Fruit fly (Drosophila melanogaster) whole organism, adult: ENCODE results near the gene Rbp9.
A peak's percentile ranks its signal among the peaks of the same experiment; 100 is the strongest.

ENCODE experiments used
- CG11617 ChIP-seq: fragments of 200-800 bp; sonication (Bioruptor generic); optimal IDR thresholded peaks from 2 replicates; lab custom pipeline; 2017; ENCODE audit warnings: mild to moderate bottlenecking, missing biosample characterization, missing genetic modification reagents, missing genetic modification characterization
- CG12768 ChIP-seq: fragments of 200-800 bp; sonication (Bioruptor generic); optimal IDR thresholded peaks from 2 replicates; lab custom pipeline; 2017; ENCODE audit warnings: missing biosample characterization, missing genetic modification characterization, mild to moderate bottlenecking, moderate library complexity, missing genetic modification reagents
- CG14711 ChIP-seq: fragments of 200-800 bp; sonication (Bioruptor generic); optimal IDR thresholded peaks from 2 replicates; lab custom pipeline; 2018; ENCODE audit warnings: missing biosample characterization, mild to moderate bottlenecking, missing genetic modification characterization, moderate library complexity
- CG1620 ChIP-seq: fragments of 200-800 bp; sonication (Bioruptor generic); optimal IDR thresholded peaks from 2 replicates; lab custom pipeline; 2016; ENCODE audit warnings: missing biosample characterization, missing genetic modification characterization
- CG33017 ChIP-seq: fragments of 200-800 bp; sonication (Bioruptor generic); optimal IDR thresholded peaks from 2 replicates; lab custom pipeline; 2018; ENCODE audit warnings: missing biosample characterization, mild to moderate bottlenecking, missing genetic modification characterization, moderate library complexity
- CG5204 ChIP-seq: fragments of 200-800 bp; sonication (Bioruptor generic); optimal IDR thresholded peaks from 2 replicates; lab custom pipeline; 2016; ENCODE audit warnings: missing biosample characterization, missing genetic modification characterization
- CG7045 ChIP-seq: fragments of 200-800 bp; sonication (Bioruptor generic); optimal IDR thresholded peaks from 2 replicates; lab custom pipeline; 2017; ENCODE audit warnings: missing biosample characterization, mild to moderate bottlenecking, missing genetic modification characterization
- CG7101 ChIP-seq: fragments of 200-800 bp; sonication (Bioruptor generic); optimal IDR thresholded peaks from 2 replicates; lab custom pipeline; 2018; ENCODE audit warnings: missing biosample characterization, mild to moderate bottlenecking, missing genetic modification characterization, moderate library complexity
- Clk ChIP-seq: fragments of 200-800 bp; sonication (Bioruptor generic); optimal IDR thresholded peaks from 2 replicates; lab custom pipeline; 2017; ENCODE audit warnings: missing biosample characterization, missing genetic modification characterization
- Crg-1 ChIP-seq: fragments of 200-800 bp; sonication (Bioruptor generic); optimal IDR thresholded peaks from 2 replicates; lab custom pipeline; 2016; ENCODE audit warnings: missing biosample characterization, missing genetic modification characterization
- Hr96 ChIP-seq: fragments of 200-800 bp; sonication (Bioruptor generic); optimal IDR thresholded peaks from 2 replicates; lab custom pipeline; 2016; ENCODE audit warnings: missing biosample characterization, missing genetic modification characterization
- Mnt ChIP-seq: fragments of 200-800 bp; sonication (Bioruptor generic); optimal IDR thresholded peaks from 2 replicates; lab custom pipeline; 2016; ENCODE audit warnings: missing biosample characterization, mild to moderate bottlenecking, missing genetic modification characterization
- bab1 ChIP-seq: fragments of 200-800 bp; sonication (Bioruptor generic); optimal IDR thresholded peaks from 3 replicates; lab custom pipeline; 2019; ENCODE audit warnings: missing biosample characterization, mild to moderate bottlenecking, missing genetic modification characterization, moderate library complexity
- cic ChIP-seq: fragments of 200-800 bp; sonication (Bioruptor generic); optimal IDR thresholded peaks from 2 replicates; lab custom pipeline; 2017; ENCODE audit warnings: missing biosample characterization, mild to moderate bottlenecking, missing genetic modification characterization, moderate library complexity
- cnc ChIP-seq, 2 experiments: fragments of >200 bp; optimal IDR thresholded peaks; 2 replicates each; lab custom pipeline; 2017
- kay ChIP-seq: fragments of 200-800 bp; sonication (Bioruptor generic); peaks from one replicate; lab custom pipeline; 2016; ENCODE audit warnings: missing biosample characterization, missing genetic modification characterization, borderline replicate concordance
- ovo ChIP-seq: fragments of 200-800 bp; sonication (Bioruptor generic); optimal IDR thresholded peaks from 2 replicates; lab custom pipeline; 2016; ENCODE audit warnings: missing biosample characterization, missing genetic modification characterization
- pad ChIP-seq: fragments of 200-800 bp; sonication (Bioruptor generic); optimal IDR thresholded peaks from 3 replicates; lab custom pipeline; 2017; ENCODE audit warnings: missing biosample characterization, missing genetic modification characterization, mild to moderate bottlenecking, moderate library complexity, missing genetic modification reagents
- tj ChIP-seq: fragments of 200-800 bp; sonication (Bioruptor generic); optimal IDR thresholded peaks from 3 replicates; lab custom pipeline; 2017; ENCODE audit warnings: missing biosample characterization, mild to moderate bottlenecking, missing genetic modification characterization, moderate library complexity
- toe ChIP-seq: fragments of 200-800 bp; sonication (Bioruptor generic); optimal IDR thresholded peaks from 2 replicates; lab custom pipeline; 2016; ENCODE audit warnings: missing biosample characterization, missing genetic modification characterization

Gene Rbp9

DNA sequence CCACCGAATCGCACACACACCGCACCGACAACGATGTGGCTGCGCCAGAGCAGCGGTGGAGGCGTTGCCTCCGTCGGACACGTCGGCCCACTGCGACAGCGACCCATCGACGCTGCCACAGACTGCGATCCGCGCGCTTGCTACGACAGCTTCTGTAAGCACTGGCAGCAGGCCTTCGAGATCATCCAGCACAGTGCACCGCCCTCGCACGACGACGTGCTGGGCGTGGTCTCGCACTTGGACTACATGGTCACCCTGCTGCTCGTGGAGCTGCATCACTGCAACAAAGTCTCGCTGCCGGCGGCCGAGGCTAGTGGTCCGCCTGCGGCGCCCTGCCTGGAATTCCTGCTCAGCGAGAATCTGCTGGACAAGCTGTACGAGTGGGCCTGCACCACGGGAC lies 39.1 kb downstream of the Rbp9 start:
- TF ChIP-seq Hr96 (GFP tag; lab: Kevin White, UChicago) (no peak), CG7045 (no peak), Clk (GFP tag; lab: Kevin White, UChicago) (no peak), CG33017 (tag; lab: Kevin White, UChicago) (no peak), CG14711 (tag; lab: Kevin White, UChicago) (no peak), CG1620 (no peak), toe (no peak), cic (GFP tag; lab: Kevin White, UChicago) (no peak), pad (no peak), CG7101 (tag; lab: Kevin White, UChicago) (no peak), Crg-1 (GFP tag; lab: Kevin White, UChicago) (no peak), CG12768 (no peak), ovo (no peak), cnc (optimal IDR thresholded peaks at IDR 0.05; lab: Kevin White, UChicago) (no peak), Mnt (no peak), CG5204 (GFP tag; lab: Kevin White, UChicago) (no peak), bab1 (no peak), tj (GFP tag; lab: Kevin White, UChicago) (no peak), CG11617 (no peak)

DNA sequence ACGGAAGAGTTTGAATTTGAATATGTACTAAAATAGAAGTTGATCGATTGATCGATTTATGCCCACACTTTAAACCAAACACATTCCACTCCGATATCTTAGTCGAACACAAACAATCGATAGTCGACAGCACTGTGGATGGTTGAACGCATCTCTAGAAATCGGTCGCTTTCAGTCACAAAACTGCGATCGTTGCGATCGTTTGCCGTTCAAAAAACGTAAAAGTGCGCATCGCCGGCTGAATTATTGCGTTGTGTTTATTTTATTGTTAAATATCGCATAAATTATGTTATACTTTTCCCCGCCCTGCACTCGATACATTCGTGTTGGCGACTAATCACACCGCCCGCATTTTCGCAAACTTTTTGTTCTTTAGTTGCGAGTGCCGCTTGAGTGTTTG lies 44.6 kb downstream of the Rbp9 start, which contains the start of gene Ccdc85:
TSS of gene Ccdc85 (plus strand) at position 174 of the 400 bp plus-strand sequence.
- TF ChIP-seq kay (GFP tag; lab: Kevin White, UChicago): no peak
- peak; percentile 61 for TF ChIP-seq tj (GFP tag; lab: Kevin White, UChicago)
- TF ChIP-seq Clk (GFP tag; lab: Kevin White, UChicago): no peak
- peak; percentile 19 for TF ChIP-seq bab1

DNA sequence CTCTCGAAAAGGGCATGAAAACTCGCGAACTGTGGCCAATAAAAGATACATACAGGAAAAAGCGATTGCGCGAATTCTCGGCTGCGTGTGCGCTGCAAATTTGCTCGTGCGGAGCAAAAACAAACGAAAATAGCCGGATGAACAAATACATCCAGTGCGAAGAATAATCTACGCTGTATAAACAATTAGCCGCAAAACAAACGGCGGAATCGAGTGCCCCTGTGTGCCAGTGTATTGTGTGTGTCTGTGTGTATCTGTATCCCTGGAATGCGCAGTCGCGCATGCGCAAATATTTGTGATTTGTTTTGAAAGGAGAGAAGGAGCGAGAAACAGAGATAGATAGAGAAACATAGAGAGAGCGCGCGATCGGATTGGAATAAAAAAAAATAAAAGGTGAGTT lies 45.0 kb downstream of the Rbp9 start:
- no peak for TF ChIP-seq CG12768
- no peak for TF ChIP-seq CG7101 (tag; lab: Kevin White, UChicago)

DNA sequence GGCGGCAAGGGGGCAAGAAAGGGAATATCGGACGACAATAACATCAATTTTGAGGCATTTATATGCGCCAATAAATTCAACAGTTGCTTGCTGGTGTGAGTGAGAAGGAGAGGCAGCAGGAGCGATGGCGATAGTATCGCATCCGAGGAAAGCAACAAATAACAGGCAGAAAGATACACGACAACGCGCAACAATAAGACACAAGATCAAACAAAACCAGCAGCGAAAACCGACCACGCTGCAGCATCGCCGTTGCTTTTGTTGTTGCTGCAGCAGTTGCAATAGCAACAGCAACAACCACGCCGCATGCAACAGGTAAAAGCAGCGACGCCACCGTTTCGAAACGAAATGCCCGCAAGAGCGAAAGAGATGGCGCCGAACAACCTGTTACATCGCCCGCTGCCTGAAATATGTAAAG lies 46.0 kb downstream of the Rbp9 start:
- TF ChIP-seq CG7101 (tag; lab: Kevin White, UChicago) (no peak), CG12768 (no peak), bab1 (no peak), CG33017 (tag; lab: Kevin White, UChicago) (no peak), CG11617 (no peak), toe (no peak), CG5204 (GFP tag; lab: Kevin White, UChicago) (no peak), cnc (optimal IDR thresholded peaks at IDR 0.05; lab: Kevin White, UChicago) (no peak), CG1620 (no peak), CG7045 (no peak)

DNA sequence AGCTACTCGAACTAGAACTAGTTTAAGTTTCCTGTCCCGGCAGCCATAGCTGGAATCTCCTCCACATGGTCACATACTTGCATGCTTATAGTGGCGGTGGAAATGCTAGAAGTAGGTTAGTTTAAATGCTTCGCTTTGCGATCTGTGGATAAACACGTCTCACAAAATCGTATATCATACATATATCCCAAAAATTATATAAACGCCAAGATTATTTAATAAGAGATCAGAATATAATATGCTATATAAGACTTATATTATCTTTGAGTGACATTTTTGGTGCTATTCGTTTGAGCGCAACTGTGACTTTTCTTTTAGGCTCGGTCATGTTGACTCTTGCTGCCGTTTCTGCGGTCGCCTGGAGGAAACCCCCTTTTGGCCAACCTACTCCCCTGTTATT lies 47.4 kb downstream of the Rbp9 start:
- TF ChIP-seq tj (GFP tag; lab: Kevin White, UChicago) (no peak), CG7045 (no peak), bab1 (no peak), CG33017 (tag; lab: Kevin White, UChicago) (no peak), CG12768 (no peak), kay (GFP tag; lab: Kevin White, UChicago) (no peak), CG5204 (GFP tag; lab: Kevin White, UChicago) (no peak), cic (GFP tag; lab: Kevin White, UChicago) (no peak), CG1620 (no peak), ovo (no peak), Mnt (no peak), CG7101 (tag; lab: Kevin White, UChicago) (no peak), Clk (GFP tag; lab: Kevin White, UChicago) (no peak)

DNA sequence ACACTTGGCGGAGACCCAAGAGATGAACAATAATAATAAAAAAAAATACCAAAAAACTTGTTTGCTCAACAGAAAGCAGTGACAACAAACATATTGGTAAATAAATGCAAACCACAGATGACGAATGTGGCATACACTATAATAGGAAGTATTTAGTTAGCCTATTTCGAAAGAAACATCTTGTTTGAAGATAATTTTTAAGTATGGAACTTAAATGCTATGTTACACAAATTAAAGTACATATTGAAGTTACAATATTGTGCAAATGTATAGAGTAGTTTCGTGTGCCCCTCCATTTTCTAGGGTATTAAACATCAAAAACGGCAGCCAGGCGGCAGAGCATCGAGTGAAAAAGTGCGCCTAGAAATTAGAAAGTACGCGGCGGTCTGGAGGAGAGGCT lies 48.8 kb downstream of the Rbp9 start:
- TF ChIP-seq CG1620 (no peak), Hr96 (GFP tag; lab: Kevin White, UChicago) (no peak), kay (GFP tag; lab: Kevin White, UChicago) (no peak), CG33017 (tag; lab: Kevin White, UChicago) (no peak), CG5204 (GFP tag; lab: Kevin White, UChicago) (no peak), Mnt (no peak), CG11617 (no peak), cic (GFP tag; lab: Kevin White, UChicago) (no peak)

DNA sequence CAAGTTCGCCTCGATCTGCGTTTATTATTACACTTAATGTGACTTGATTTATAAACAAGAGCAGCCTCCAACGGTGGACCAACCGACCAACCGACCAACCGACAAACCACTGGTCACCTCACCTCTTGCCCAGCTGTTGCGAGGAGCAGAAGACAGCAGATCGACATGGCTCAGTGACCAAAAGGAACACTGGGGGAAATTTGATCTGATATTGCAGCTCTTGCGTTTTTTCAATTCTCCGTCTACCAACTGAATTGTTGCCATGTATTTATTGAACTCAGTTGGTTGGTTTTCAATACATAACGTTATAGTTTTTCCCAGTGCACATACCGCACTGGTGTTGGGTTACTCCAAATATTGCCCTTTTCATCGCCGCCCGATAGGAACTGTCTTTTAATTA lies 50.0 kb downstream of the Rbp9 start:
- TF ChIP-seq CG33017 (tag; lab: Kevin White, UChicago): no peak
- no peak for TF ChIP-seq kay (GFP tag; lab: Kevin White, UChicago)
- TF ChIP-seq cic (GFP tag; lab: Kevin White, UChicago): no peak

DNA sequence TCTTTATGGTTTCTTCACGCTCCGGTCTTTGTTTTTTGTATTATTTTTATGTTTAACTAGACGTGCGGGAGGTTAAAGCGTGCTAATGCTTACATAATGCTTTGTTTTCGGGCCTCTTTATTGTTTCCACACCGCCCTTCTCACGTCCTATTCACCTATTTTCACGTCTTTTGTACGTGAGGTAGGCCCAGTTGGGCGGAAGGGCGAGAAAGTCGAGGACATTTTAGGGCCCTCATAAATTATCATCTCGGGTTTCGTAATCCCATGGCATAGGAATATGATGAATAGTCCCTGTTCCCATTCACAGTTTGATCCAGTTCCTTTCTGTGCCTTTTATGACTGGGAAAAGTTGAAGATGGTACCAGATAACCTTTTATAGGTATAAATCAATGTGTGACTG lies 50.9 kb downstream of the Rbp9 start:
- TF ChIP-seq CG33017 (tag; lab: Kevin White, UChicago) (no peak), CG11617 (no peak), Crg-1 (GFP tag; lab: Kevin White, UChicago) (no peak), bab1 (no peak), Hr96 (GFP tag; lab: Kevin White, UChicago) (no peak), tj (GFP tag; lab: Kevin White, UChicago) (no peak), toe (no peak), CG7045 (no peak), CG14711 (tag; lab: Kevin White, UChicago) (no peak), CG7101 (tag; lab: Kevin White, UChicago) (no peak), pad (no peak), Mnt (no peak), ovo (no peak), CG12768 (no peak), Clk (GFP tag; lab: Kevin White, UChicago) (no peak), kay (GFP tag; lab: Kevin White, UChicago) (no peak), cic (GFP tag; lab: Kevin White, UChicago) (no peak), CG1620 (no peak), cnc (optimal IDR thresholded peaks at IDR 0.05; lab: Kevin White, UChicago) (no peak), CG5204 (GFP tag; lab: Kevin White, UChicago) (no peak)
